Fruit fly (Drosophila melanogaster) whole organism, embryonic: ENCODE data around the gene CG12522.

ENCODE experiments used
- Bgb ChIP-seq: fragments of 200-800 bp; sonication (Bioruptor generic); IDR thresholded peaks from 2 replicates; pipeline ENCODE4 v1.3.6; 2022; ENCODE audit warnings: missing biosample characterization, missing genetic modification characterization; ENCODE audit not compliant: partially characterized antibody
- CG10959 ChIP-seq: fragments of 200-800 bp; sonication (Bioruptor generic); IDR thresholded peaks from 2 replicates; pipeline ENCODE4 v1.3.6; 2022; ENCODE audit warnings: missing biosample characterization, missing genetic modification characterization
- CG10979 ChIP-seq: fragments of 200-800 bp; sonication (Bioruptor generic); optimal IDR thresholded peaks from 2 replicates; lab custom pipeline; 2018; ENCODE audit warnings: missing biosample characterization, mild to moderate bottlenecking, missing genetic modification characterization, moderate library complexity
- CG12236 ChIP-seq: fragments of 200-800 bp; sonication (Bioruptor generic); optimal IDR thresholded peaks from 2 replicates; lab custom pipeline; 2016; ENCODE audit warnings: missing biosample characterization, missing genetic modification characterization
- CG12391 ChIP-seq: fragments of 200-800 bp; sonication (Bioruptor generic); optimal IDR thresholded peaks from 3 replicates; lab custom pipeline; 2018; ENCODE audit warnings: missing biosample characterization, mild to moderate bottlenecking, missing genetic modification characterization, moderate library complexity
- CG12769 ChIP-seq: fragments of 200-800 bp; sonication (Bioruptor generic); optimal IDR thresholded peaks from 2 replicates; lab custom pipeline; 2019; ENCODE audit warnings: missing biosample characterization, mild to moderate bottlenecking, missing genetic modification characterization, moderate library complexity
- CG17361 ChIP-seq: fragments of 200-800 bp; sonication (Bioruptor generic); IDR thresholded peaks from 3 replicates; pipeline ENCODE4 v1.3.6; 2022; ENCODE audit warnings: missing biosample characterization, missing genetic modification characterization
- CG2129 ChIP-seq: fragments of 200-800 bp; sonication (Bioruptor generic); IDR thresholded peaks from 2 replicates; pipeline ENCODE4 v1.3.6; 2022; ENCODE audit warnings: missing biosample characterization, missing genetic modification characterization; ENCODE audit not compliant: partially characterized antibody
- CG32767 ChIP-seq: fragments of 200-800 bp; sonication (Bioruptor generic); IDR thresholded peaks from 2 replicates; pipeline ENCODE4 v1.3.6; 2022; ENCODE audit warnings: missing biosample characterization, missing genetic modification characterization
- CG32772 ChIP-seq: fragments of 200-800 bp; sonication (Bioruptor generic); IDR thresholded peaks from 2 replicates; pipeline ENCODE4 v1.3.6; 2022; ENCODE audit warnings: missing biosample characterization, missing genetic modification characterization
- CG3281 ChIP-seq: fragments of 200-800 bp; sonication (Bioruptor generic); optimal IDR thresholded peaks from 3 replicates; lab custom pipeline; 2017; ENCODE audit warnings: missing biosample characterization, mild to moderate bottlenecking, missing genetic modification characterization
- CG7556 ChIP-seq: fragments of 200-800 bp; sonication (Bioruptor generic); optimal IDR thresholded peaks from 2 replicates; lab custom pipeline; 2017; ENCODE audit warnings: missing biosample characterization, mild to moderate bottlenecking, missing genetic modification characterization
- CG7987 ChIP-seq: fragments of 200-800 bp; sonication (Bioruptor generic); optimal IDR thresholded peaks from 2 replicates; lab custom pipeline; 2018; ENCODE audit warnings: missing biosample characterization, mild to moderate bottlenecking, missing genetic modification characterization, moderate library complexity
- Dip3 ChIP-seq: fragments of 200-800 bp; sonication (Bioruptor generic); optimal IDR thresholded peaks from 3 replicates; lab custom pipeline; 2016; ENCODE audit warnings: missing biosample characterization, missing genetic modification characterization
- Fer3 ChIP-seq: fragments of 200-800 bp; sonication (Bioruptor generic); optimal IDR thresholded peaks from 2 replicates; lab custom pipeline; 2018; ENCODE audit warnings: missing biosample characterization, mild to moderate bottlenecking, missing genetic modification characterization, moderate library complexity
- H2.0 ChIP-seq: fragments of 200-800 bp; sonication (Bioruptor generic); IDR thresholded peaks from 2 replicates; pipeline ENCODE4 v1.3.6; 2022; ENCODE audit warnings: missing biosample characterization, missing genetic modification characterization
- HmgZ ChIP-seq: fragments of 200-800 bp; sonication (Bioruptor generic); optimal IDR thresholded peaks from 2 replicates; lab custom pipeline; 2018; ENCODE audit warnings: missing biosample characterization, mild to moderate bottlenecking, missing genetic modification characterization
- Hr78 ChIP-seq, 2 experiments: fragments of 200-800 bp in 1 of 2; fragments of >200 bp in 1 of 2; sonication (Bioruptor generic) in 1 of 2; optimal IDR thresholded peaks; 2 replicates each; lab custom pipeline; 2017 to 2019; ENCODE audit warnings: missing biosample characterization in 2 of 2, missing genetic modification characterization in 2 of 2, mild to moderate bottlenecking in 1 of 2, moderate library complexity in 1 of 2
- Meics ChIP-seq: fragments of 200-800 bp; sonication (Bioruptor generic); optimal IDR thresholded peaks from 2 replicates; lab custom pipeline; 2017; ENCODE audit warnings: missing biosample characterization, mild to moderate bottlenecking, missing genetic modification characterization
- NFAT ChIP-seq: fragments of 200-800 bp; sonication (Bioruptor generic); IDR thresholded peaks from 2 replicates; pipeline ENCODE4 v1.3.6; 2022; ENCODE audit warnings: missing biosample characterization, missing genetic modification characterization
- Pdp1 ChIP-seq, 2 experiments: fragments of 200-800 bp; sonication (Bioruptor generic); optimal IDR thresholded peaks; 3 replicates each; lab custom pipeline; 2016; ENCODE audit warnings: missing biosample characterization in 2 of 2, missing genetic modification characterization in 2 of 2, mild to moderate bottlenecking in 1 of 2, moderate library complexity in 1 of 2
- Taf1 ChIP-seq: fragments of 200-800 bp; sonication (Bioruptor generic); IDR thresholded peaks from 2 replicates; pipeline ENCODE4 v1.3.6; 2022; ENCODE audit warnings: missing biosample characterization, missing genetic modification characterization
- Tbp ChIP-seq: fragments of >200 bp; optimal IDR thresholded peaks from 2 replicates; lab custom pipeline; 2018; ENCODE audit warnings: missing biosample characterization, missing genetic modification characterization
- ab ChIP-seq: fragments of 200-800 bp; sonication (Bioruptor generic); optimal IDR thresholded peaks from 2 replicates; lab custom pipeline; 2016; ENCODE audit warnings: missing biosample characterization, missing genetic modification characterization
- bowl ChIP-seq: fragments of 200-800 bp; sonication (Bioruptor generic); IDR thresholded peaks from 2 replicates; pipeline ENCODE4 v1.3.6; 2022; ENCODE audit warnings: missing biosample characterization, missing genetic modification characterization
- cad ChIP-seq: fragments of >200 bp; optimal IDR thresholded peaks from 2 replicates; lab custom pipeline; 2017; ENCODE audit warnings: missing biosample characterization, missing genetic modification characterization
- caup ChIP-seq: fragments of 200-800 bp; sonication (Bioruptor generic); optimal IDR thresholded peaks from 3 replicates; lab custom pipeline; 2017; ENCODE audit warnings: missing biosample characterization, mild to moderate bottlenecking, missing genetic modification characterization, moderate library complexity; ENCODE audit not compliant: severe bottlenecking
- chinmo ChIP-seq: fragments of 200-800 bp; sonication (Bioruptor generic); IDR thresholded peaks from 4 replicates; pipeline ENCODE4 v1.3.6; 2022; ENCODE audit warnings: missing biosample characterization, missing genetic modification characterization; ENCODE audit not compliant: partially characterized antibody
- cwo ChIP-seq: fragments of 200-800 bp; sonication (Bioruptor generic); optimal IDR thresholded peaks from 3 replicates; lab custom pipeline; 2017; ENCODE audit warnings: missing biosample characterization, missing genetic modification characterization, mild to moderate bottlenecking, moderate library complexity, missing genetic modification reagents
- esg ChIP-seq: fragments of 200-800 bp; sonication (Bioruptor generic); conservative IDR thresholded peaks from 2 replicates; pipeline ENCODE4 v1.3.6; 2022; ENCODE audit warnings: missing biosample characterization, missing genetic modification characterization
- gcm2 ChIP-seq: fragments of 200-800 bp; sonication (Bioruptor generic); optimal IDR thresholded peaks from 2 replicates; lab custom pipeline; 2016; ENCODE audit warnings: missing biosample characterization, missing genetic modification characterization
- gem ChIP-seq: fragments of 200-800 bp; sonication (Bioruptor generic); optimal IDR thresholded peaks from 2 replicates; lab custom pipeline; 2019; ENCODE audit warnings: missing biosample characterization, mild to moderate bottlenecking, missing genetic modification characterization, moderate library complexity
- h ChIP-seq: fragments of >200 bp; optimal IDR thresholded peaks from 2 replicates; lab custom pipeline; 2017
- insv ChIP-seq, 2 experiments: fragments of 200-800 bp; sonication (Bioruptor generic); optimal IDR thresholded peaks; 3 replicates each; lab custom pipeline; 2016 to 2018; ENCODE audit warnings: missing biosample characterization in 2 of 2, missing genetic modification characterization in 2 of 2
- lab ChIP-seq: fragments of 200-800 bp; sonication (Bioruptor generic); optimal IDR thresholded peaks from 3 replicates; lab custom pipeline; 2017; ENCODE audit warnings: missing biosample characterization, missing genetic modification characterization, mild to moderate bottlenecking, moderate library complexity, missing genetic modification reagents
- mam ChIP-seq: fragments of 200-800 bp; sonication (Bioruptor generic); optimal IDR thresholded peaks from 3 replicates; lab custom pipeline; 2016; ENCODE audit warnings: missing biosample characterization, missing genetic modification characterization
- onecut ChIP-seq: fragments of 200-800 bp; sonication (Bioruptor generic); IDR thresholded peaks from 2 replicates; pipeline ENCODE4 v1.3.6; 2022; ENCODE audit warnings: missing biosample characterization, missing genetic modification characterization
- scrt ChIP-seq: fragments of 200-800 bp; sonication (Bioruptor generic); optimal IDR thresholded peaks from 2 replicates; lab custom pipeline; 2018; ENCODE audit warnings: missing biosample characterization, mild to moderate bottlenecking, missing genetic modification characterization, moderate library complexity
- sd ChIP-seq: fragments of 200-800 bp; sonication (Bioruptor generic); optimal IDR thresholded peaks from 3 replicates; lab custom pipeline; 2018; ENCODE audit warnings: missing biosample characterization, mild to moderate bottlenecking, missing genetic modification characterization, moderate library complexity
- sens ChIP-seq: fragments of 200-800 bp; sonication (Bioruptor generic); peaks from one replicate; lab custom pipeline; 2016; ENCODE audit warnings: missing biosample characterization, missing genetic modification characterization
- so ChIP-seq: fragments of 200-800 bp; sonication (Bioruptor generic); IDR thresholded peaks from 3 replicates; pipeline ENCODE4 v1.3.6; 2022; ENCODE audit warnings: missing biosample characterization, missing genetic modification characterization
- toy ChIP-seq: fragments of 200-800 bp; sonication (Bioruptor generic); IDR thresholded peaks from 2 replicates; pipeline ENCODE4 v1.3.6; 2022; ENCODE audit warnings: missing biosample characterization, missing genetic modification characterization
- trem ChIP-seq: fragments of 200-800 bp; optimal IDR thresholded peaks from 3 replicates; lab custom pipeline; 2019; ENCODE audit warnings: missing biosample characterization, mild to moderate bottlenecking, missing genetic modification characterization, moderate library complexity
- z ChIP-seq: fragments of 200-800 bp; sonication (Bioruptor generic); IDR thresholded peaks from 3 replicates; pipeline ENCODE4 v1.3.6; 2022; ENCODE audit warnings: missing biosample characterization, missing genetic modification characterization
- zfh2 ChIP-seq: fragments of 200-800 bp; sonication (Bioruptor generic); optimal IDR thresholded peaks from 2 replicates; lab custom pipeline; 2016; ENCODE audit warnings: missing biosample characterization, missing genetic modification characterization

CG12522 gene

dm6 chr3L:11124439-11124838 is 16.4 kb downstream of the CG12522 start (continued):
- TF ChIP-seq toy (GFP tag; lab: Robert Waterston, UW) (no peak), insv (GFP tag; optimal IDR thresholded peaks at IDR 0.05; lab: Kevin White, UChicago) (no peak)

dm6 chr3L:11124841-11125240 is 16.8 kb downstream of the CG12522 start:
- TF ChIP-seq chinmo (GFP tag; lab: Robert Waterston, UW): 0 out of 4 replicates have a peak, but pooled peaks have one; percentile 28
- peak in 1 of 2 experiments; percentile 20 for TF ChIP-seq Hr78 (GFP tag; optimal IDR thresholded peaks at IDR 0.05; lab: Kevin White, UChicago)
- TF ChIP-seq Bgb (GFP tag; lab: Robert Waterston, UW): 0 out of 2 replicates have a peak, but pooled peaks have one; percentile 11
- TF ChIP-seq Pdp1 (GFP tag; optimal IDR thresholded peaks at IDR 0.05; lab: Kevin White, UChicago): peak in 1 of 2 experiments; percentile 11
- no peak for TF ChIP-seq gem (tag; lab: Kevin White, UChicago)
- no peak for TF ChIP-seq h (lab: Kevin White, UChicago)
- peak; percentile 43 for TF ChIP-seq CG12769
- no peak for TF ChIP-seq CG32767 (GFP tag; lab: Robert Waterston, UW)
- TF ChIP-seq so (GFP tag; lab: Robert Waterston, UW): peak; percentile 71; the same call in 2 of the 3 replicates
- peak; percentile 57 for TF ChIP-seq sd

dm6 chr3L:11125636-11126532 is 17.8 kb downstream of the CG12522 start:
- peak; percentile 36 for TF ChIP-seq cad
- TF ChIP-seq CG10959 (GFP tag; lab: Robert Waterston, UW): no peak
- TF ChIP-seq CG3281: peak; percentile 50
- TF ChIP-seq CG32772 (GFP tag; lab: Robert Waterston, UW): no peak
- no peak for TF ChIP-seq gcm2 (GFP tag; lab: Kevin White, UChicago)
- TF ChIP-seq bowl (GFP tag; lab: Robert Waterston, UW): no peak
- no peak for TF ChIP-seq ab (GFP tag; lab: Kevin White, UChicago)
- peak; percentile 14 for TF ChIP-seq Fer3 (tag; lab: Kevin White, UChicago)
- TF ChIP-seq Meics (GFP tag; lab: Kevin White, UChicago): peak; percentile 26
- TF ChIP-seq trem: peak; percentile 55
- peak; percentile 16 for TF ChIP-seq mam
- no peak for TF ChIP-seq HmgZ
- peak; percentile 60 for TF ChIP-seq lab (GFP tag; lab: Kevin White, UChicago)
- TF ChIP-seq zfh2 (GFP tag; lab: Kevin White, UChicago): peak; percentile 23
- 0 out of 3 replicates have a peak, but pooled peaks have one; percentile 13 for TF ChIP-seq z
- TF ChIP-seq esg (GFP tag; lab: Robert Waterston, UW): no peak
- no peak for TF ChIP-seq H2.0
- no peak for TF ChIP-seq Tbp (GFP tag; lab: Kevin White, UChicago)
- peak; percentile 40 for TF ChIP-seq scrt (GFP tag; lab: Kevin White, UChicago)
- TF ChIP-seq CG2129 (GFP tag; lab: Robert Waterston, UW): no peak
- TF ChIP-seq Dip3 (GFP tag; lab: Kevin White, UChicago): peak; percentile 27
- peak; percentile 72 for TF ChIP-seq sens (GFP tag; lab: Kevin White, UChicago)
- no peak for TF ChIP-seq onecut
- TF ChIP-seq NFAT (GFP tag; lab: Robert Waterston, UW): 0 out of 2 replicates have a peak, but pooled peaks have one; percentile 16
- TF ChIP-seq CG12391 (tag; lab: Kevin White, UChicago): peak; percentile 6
- TF ChIP-seq CG10979 (tag; lab: Kevin White, UChicago): peak; percentile 10
- no peak for TF ChIP-seq CG12236
- peak; percentile 38 for TF ChIP-seq CG7987 (GFP tag; lab: Kevin White, UChicago)
- TF ChIP-seq Taf1 (GFP tag; lab: Robert Waterston, UW): 0 out of 2 replicates have a peak, but pooled peaks have one; percentile 20
- peak; percentile 22; the same call in 1 of the 3 replicates for TF ChIP-seq CG17361 (GFP tag; lab: Robert Waterston, UW)
- peak; percentile 96 for TF ChIP-seq cwo (GFP tag; lab: Kevin White, UChicago)
- TF ChIP-seq CG7556 (GFP tag; lab: Kevin White, UChicago): no peak
- TF ChIP-seq caup (GFP tag; lab: Kevin White, UChicago): peak; percentile 22
